Worm (Caenorhabditis elegans) whole organism, midembryonic: Measurements from ENCODE around the gene Y43E12A.3.

Experiments
- T22C8.4 ChIP-seq: fragments of 200-800 bp; sonication (Bioruptor generic); IDR thresholded peaks from 2 replicates; pipeline ENCODE4 v1.3.6; 2022; ENCODE audit warnings: missing genetic modification characterization, missing compliant biosample characterization
- cog-1 ChIP-seq: sonication (generic microtip); optimal IDR thresholded peaks from 2 replicates; lab custom pipeline; 2016; ENCODE audit warnings: missing genetic modification characterization, missing compliant biosample characterization
- flt-1 ChIP-seq: fragments of 200-800 bp; sonication (Bioruptor generic); IDR thresholded peaks from 2 replicates; pipeline ENCODE4 v1.3.6; 2022; ENCODE audit warnings: missing genetic modification characterization, missing compliant biosample characterization
- klf-2 ChIP-seq: fragments of 200-800 bp; sonication (Bioruptor generic); conservative IDR thresholded peaks from 2 replicates; pipeline ENCODE4 v1.3.6; 2022; ENCODE audit warnings: missing genetic modification reagents, missing genetic modification characterization, missing compliant biosample characterization
- med-1 ChIP-seq: sonication (generic microtip); optimal IDR thresholded peaks from 2 replicates; lab custom pipeline; 2017; ENCODE audit warnings: missing genetic modification characterization, mild to moderate bottlenecking, missing compliant biosample characterization, antibody characterized with exemption, missing genetic modification reagents; ENCODE audit not compliant: insufficient read depth
- ref-1 ChIP-seq: fragments of 200-800 bp; sonication (Bioruptor generic); conservative IDR thresholded peaks from 2 replicates; pipeline ENCODE4 v1.3.6; 2022; ENCODE audit warnings: missing genetic modification reagents, missing genetic modification characterization, missing compliant biosample characterization
- tab-1 ChIP-seq: fragments of 200-800 bp; sonication (Bioruptor generic); IDR thresholded peaks from 2 replicates; pipeline ENCODE4 v1.3.6; 2022; ENCODE audit warnings: missing genetic modification characterization, missing compliant biosample characterization
- ztf-23 ChIP-seq: fragments of 200-800 bp; sonication (Bioruptor generic); IDR thresholded peaks from 2 replicates; pipeline ENCODE4 v1.3.6; 2022; ENCODE audit warnings: missing genetic modification reagents, missing genetic modification characterization, missing compliant biosample characterization
- ztf-29 ChIP-seq: fragments of 200-800 bp; sonication (Bioruptor generic); IDR thresholded peaks from 2 replicates; pipeline ENCODE4 v1.3.6; 2022; ENCODE audit warnings: missing genetic modification reagents, missing genetic modification characterization, missing compliant biosample characterization

The Y43E12A.3 gene

DNA sequence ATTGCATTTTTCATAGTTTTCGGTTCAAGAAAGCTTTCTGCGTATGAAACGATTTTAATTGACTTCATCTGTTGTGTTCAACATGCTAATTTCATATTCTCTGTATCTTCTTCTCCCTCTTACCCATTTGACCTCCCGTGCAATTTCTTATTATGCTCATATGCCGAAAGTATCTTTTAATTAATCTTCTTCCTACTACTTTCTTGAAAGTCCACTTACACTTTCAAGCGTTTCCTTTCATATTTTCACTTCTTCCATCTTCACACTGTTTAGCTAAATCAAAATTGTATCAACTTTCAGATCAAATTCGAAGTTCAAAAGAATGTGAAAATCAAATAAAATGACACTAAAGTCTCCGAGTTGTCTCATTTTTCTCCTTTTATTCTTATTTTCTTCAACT is 3.0 kb downstream of the Y43E12A.3 start, which contains the start of gene F13H10.5:
Gene F13H10.5, plus strand, starts transcription at position 301 of the 400 bp plus-strand sequence.
- TF ChIP-seq med-1 (GFP tag; lab: Kevin White, UChicago) (no peak), flt-1 (GFP tag; lab: Robert Waterston, UW) (no peak), ztf-29 (no peak), ztf-23 (GFP tag; lab: Robert Waterston, UW) (no peak), cog-1 (tag; lab: Kevin White, UChicago) (no peak), klf-2 (GFP tag; lab: Robert Waterston, UW) (no peak), T22C8.4 (no peak)

DNA sequence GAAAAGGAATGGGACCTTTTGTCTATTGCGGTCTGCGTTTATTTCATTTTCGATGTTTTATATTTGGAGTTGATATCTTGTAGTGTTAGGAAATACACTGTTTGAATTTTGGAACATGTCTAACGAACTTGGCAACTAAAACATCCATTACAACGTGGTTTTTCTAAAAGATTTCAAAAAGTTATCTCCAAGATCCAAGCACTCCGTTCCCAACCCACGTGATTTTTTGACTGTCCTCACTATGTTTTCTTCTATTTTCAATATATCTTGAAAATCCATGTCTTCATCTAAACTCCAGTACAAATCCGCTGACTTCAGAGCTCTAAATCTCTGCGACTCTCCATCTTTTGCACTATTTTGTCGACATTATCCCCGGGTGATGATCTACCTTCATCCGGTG is 13.9 kb downstream of the Y43E12A.3 start, which contains the start of gene F13H10.9:
Gene F13H10.9, plus strand, starts transcription at position 301 of the 400 bp plus-strand sequence.
- TF ChIP-seq flt-1 (GFP tag; lab: Robert Waterston, UW) (no peak), ztf-29 (no peak), tab-1 (no peak), med-1 (GFP tag; lab: Kevin White, UChicago) (no peak), cog-1 (tag; lab: Kevin White, UChicago) (no peak), ztf-23 (GFP tag; lab: Robert Waterston, UW) (no peak), klf-2 (GFP tag; lab: Robert Waterston, UW) (no peak)

DNA sequence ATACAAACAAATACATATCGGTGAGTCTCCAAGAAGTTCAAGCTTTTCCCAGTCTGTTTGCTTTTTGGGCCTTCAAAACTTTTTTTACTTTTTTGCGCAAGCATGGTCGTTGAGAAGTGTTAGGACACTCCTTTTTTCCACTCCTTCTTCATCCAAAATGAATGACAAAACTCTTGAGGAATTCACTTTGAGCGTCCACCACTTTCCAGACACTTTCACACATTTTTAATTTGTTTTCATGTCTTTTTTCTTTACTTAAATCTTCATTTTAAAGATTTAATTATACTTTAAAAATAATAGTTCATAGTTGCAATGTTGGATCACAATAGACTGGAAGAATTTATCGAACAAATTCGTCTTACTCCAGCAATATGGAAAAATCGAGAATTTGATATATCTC is 16.6 kb downstream of the Y43E12A.3 start, which contains the start of gene F13H10.1:
Gene F13H10.1, plus strand, starts transcription at position 301 of the 400 bp plus-strand sequence.
- TF ChIP-seq flt-1 (GFP tag; lab: Robert Waterston, UW) (no peak), tab-1 (no peak), ztf-29 (no peak), ztf-23 (GFP tag; lab: Robert Waterston, UW) (no peak), klf-2 (GFP tag; lab: Robert Waterston, UW) (no peak), cog-1 (tag; lab: Kevin White, UChicago) (no peak), med-1 (GFP tag; lab: Kevin White, UChicago) (no peak), ref-1 (GFP tag; lab: Robert Waterston, UW) (no peak), T22C8.4 (no peak)

DNA sequence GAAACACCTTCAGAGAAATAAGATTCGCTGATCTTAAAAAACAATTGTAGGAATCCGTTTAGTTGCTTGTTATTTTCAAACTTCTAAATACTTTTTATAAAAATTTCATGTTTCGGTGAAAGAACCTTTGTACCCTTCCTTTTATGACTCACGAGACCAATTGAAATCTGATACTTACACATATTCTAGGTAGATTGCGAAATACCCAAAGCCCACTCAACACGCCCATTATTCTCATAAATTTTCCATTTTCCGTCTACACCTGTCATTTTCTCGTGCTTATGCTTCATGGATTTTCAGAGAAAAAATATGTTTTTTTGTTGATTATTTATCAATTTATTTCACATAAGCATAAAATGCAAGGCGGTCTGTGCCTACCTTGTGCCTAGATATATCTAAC is 18.7 kb downstream of the Y43E12A.3 start:
- TF ChIP-seq cog-1 (tag; lab: Kevin White, UChicago) (no peak), klf-2 (GFP tag; lab: Robert Waterston, UW) (no peak), ref-1 (GFP tag; lab: Robert Waterston, UW) (no peak), flt-1 (GFP tag; lab: Robert Waterston, UW) (no peak), ztf-23 (GFP tag; lab: Robert Waterston, UW) (no peak), tab-1 (no peak), med-1 (GFP tag; lab: Kevin White, UChicago) (no peak), T22C8.4 (no peak), ztf-29 (no peak)

DNA sequence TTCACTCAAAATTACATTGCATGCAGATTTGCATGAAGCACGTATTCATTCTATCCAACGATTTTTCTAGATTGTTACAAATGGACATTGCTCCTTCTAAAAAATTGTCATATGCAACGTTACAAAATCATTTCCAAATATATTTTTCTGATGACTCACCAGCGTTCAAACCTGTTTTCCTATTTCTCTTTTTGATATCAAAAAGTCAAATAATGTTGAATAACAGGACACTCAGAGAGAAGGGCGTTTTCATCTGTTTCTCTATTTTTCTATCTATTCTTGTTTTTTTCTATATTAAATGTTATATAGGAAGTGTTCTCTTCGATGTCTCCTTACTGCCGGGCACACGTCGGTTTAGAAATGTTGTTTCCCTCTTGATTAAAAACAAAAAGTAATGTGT is 19.2 kb downstream of the Y43E12A.3 start:
- no peak for TF ChIP-seq klf-2 (GFP tag; lab: Robert Waterston, UW)
- TF ChIP-seq cog-1 (tag; lab: Kevin White, UChicago) = no peak
- TF ChIP-seq T22C8.4 = no peak
- no peak for TF ChIP-seq tab-1
- no peak for TF ChIP-seq flt-1 (GFP tag; lab: Robert Waterston, UW)
- TF ChIP-seq med-1 (GFP tag; lab: Kevin White, UChicago) = no peak
- no peak for TF ChIP-seq ref-1 (GFP tag; lab: Robert Waterston, UW)
- no peak for TF ChIP-seq ztf-29
- no peak for TF ChIP-seq ztf-23 (GFP tag; lab: Robert Waterston, UW)

DNA sequence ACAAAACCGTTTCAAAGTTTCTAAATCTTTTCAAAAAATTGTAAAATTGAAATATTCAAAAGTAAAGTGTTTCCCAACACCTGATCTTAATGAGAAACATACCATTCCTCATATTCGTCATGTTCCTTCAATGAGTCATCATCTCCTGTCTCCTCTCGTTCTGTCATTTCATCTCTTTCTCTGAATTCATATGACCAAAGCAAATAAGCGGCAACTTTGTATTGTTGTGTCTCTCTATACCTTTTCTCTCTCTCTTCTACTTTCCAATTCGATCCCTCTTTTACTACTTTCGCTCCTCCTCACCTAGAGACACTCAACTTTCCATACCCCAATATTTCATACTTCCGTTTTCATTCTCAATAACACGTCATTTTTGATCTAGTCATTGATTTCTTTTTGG is 20.6 kb downstream of the Y43E12A.3 start:
- TF ChIP-seq ztf-29 (no peak), cog-1 (tag; lab: Kevin White, UChicago) (no peak), klf-2 (GFP tag; lab: Robert Waterston, UW) (no peak), ztf-23 (GFP tag; lab: Robert Waterston, UW) (no peak), med-1 (GFP tag; lab: Kevin White, UChicago) (no peak), ref-1 (GFP tag; lab: Robert Waterston, UW) (no peak), flt-1 (GFP tag; lab: Robert Waterston, UW) (no peak), T22C8.4 (no peak), tab-1 (no peak)

DNA sequence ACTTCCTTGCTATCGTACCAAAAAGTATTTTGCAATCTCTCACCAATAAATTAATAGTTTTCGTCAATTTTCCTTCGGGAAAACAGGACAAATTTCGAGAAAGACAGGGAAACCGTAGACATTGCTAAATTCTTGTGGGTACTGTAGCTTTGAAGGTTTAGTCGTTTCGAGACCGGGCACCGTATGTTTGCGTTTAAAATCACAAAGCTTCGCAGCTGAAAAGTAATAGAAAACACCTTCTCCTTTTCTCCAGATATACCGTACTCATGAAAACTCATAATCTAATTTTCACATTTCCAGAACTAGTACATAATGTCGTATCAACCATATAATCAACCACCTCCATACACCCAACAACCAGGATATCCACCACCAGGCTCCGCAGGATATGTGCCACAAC is 21.3 kb downstream of the Y43E12A.3 start, which contains the start of gene F13H10.6:
Gene F13H10.6, plus strand, starts transcription at position 301 of the 400 bp plus-strand sequence.
- no peak for TF ChIP-seq ref-1 (GFP tag; lab: Robert Waterston, UW)
- TF ChIP-seq med-1 (GFP tag; lab: Kevin White, UChicago) = no peak
- TF ChIP-seq klf-2 (GFP tag; lab: Robert Waterston, UW) = no peak
- TF ChIP-seq tab-1 = no peak
- TF ChIP-seq flt-1 (GFP tag; lab: Robert Waterston, UW) = no peak

DNA sequence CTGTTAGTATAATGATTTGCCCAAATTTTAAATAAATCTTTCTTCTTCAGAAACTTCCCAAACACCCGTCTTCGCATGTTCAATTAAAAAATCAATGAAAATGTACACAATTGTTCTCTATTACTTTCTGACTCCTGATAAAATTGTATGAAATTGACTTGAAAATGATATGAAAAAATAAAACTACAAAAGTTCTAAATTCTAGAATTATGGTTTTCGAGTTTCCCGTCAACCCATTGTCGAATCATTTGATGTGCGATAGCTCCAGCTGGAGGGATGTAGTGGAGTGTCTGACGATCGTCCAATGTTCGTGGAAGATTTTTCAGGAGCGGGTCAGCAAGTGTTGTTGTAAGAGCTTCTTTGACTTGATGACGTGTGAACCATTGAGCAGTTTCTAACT is 22.2 kb downstream of the Y43E12A.3 start:
- TF ChIP-seq klf-2 (GFP tag; lab: Robert Waterston, UW) = no peak
- TF ChIP-seq ref-1 (GFP tag; lab: Robert Waterston, UW) = no peak
- TF ChIP-seq T22C8.4 = no peak
- no peak for TF ChIP-seq tab-1
- no peak for TF ChIP-seq med-1 (GFP tag; lab: Kevin White, UChicago)
- no peak for TF ChIP-seq flt-1 (GFP tag; lab: Robert Waterston, UW)
- no peak for TF ChIP-seq ztf-23 (GFP tag; lab: Robert Waterston, UW)
- no peak for TF ChIP-seq ztf-29
- TF ChIP-seq cog-1 (tag; lab: Kevin White, UChicago) = no peak

DNA sequence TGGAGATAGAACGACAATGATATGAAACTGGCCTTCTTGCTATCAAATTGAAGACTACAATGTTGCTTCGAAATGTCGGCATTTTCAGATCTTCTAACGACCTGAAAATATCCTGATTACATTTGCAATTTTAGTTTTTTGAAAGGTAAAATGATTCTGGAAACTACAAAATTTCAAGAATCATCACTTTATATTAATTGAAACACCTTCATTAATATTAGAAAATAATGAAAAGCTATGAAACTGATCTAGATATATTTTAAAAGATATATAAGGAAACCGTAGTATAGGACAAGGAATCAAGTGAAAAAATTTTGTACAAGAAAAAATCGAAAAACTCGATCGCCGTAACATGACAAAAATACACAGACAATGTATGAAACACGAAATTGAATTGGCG is 24.2 kb downstream of the Y43E12A.3 start, which contains the start of gene ndx-9:
Gene ndx-9, minus strand, starts transcription at position 101 of the 400 bp plus-strand sequence.
- no peak for TF ChIP-seq ztf-23 (GFP tag; lab: Robert Waterston, UW)
- TF ChIP-seq ztf-29 = no peak
- TF ChIP-seq cog-1 (tag; lab: Kevin White, UChicago) = no peak
- no peak for TF ChIP-seq T22C8.4
- TF ChIP-seq tab-1 = no peak
- TF ChIP-seq klf-2 (GFP tag; lab: Robert Waterston, UW) = no peak
- TF ChIP-seq ref-1 (GFP tag; lab: Robert Waterston, UW) = no peak
- no peak for TF ChIP-seq flt-1 (GFP tag; lab: Robert Waterston, UW)
- no peak for TF ChIP-seq med-1 (GFP tag; lab: Kevin White, UChicago)
